Worm (Caenorhabditis elegans) whole organism, late embryonic: ENCODE results near the gene ZK970.8.

Source experiments
- C38D4.7 ChIP-seq: fragments of 200-800 bp; sonication (Bioruptor generic); optimal IDR thresholded peaks from 2 replicates; lab custom pipeline; 2018; ENCODE audit warnings: mild to moderate bottlenecking, missing genetic modification characterization, moderate library complexity, missing compliant biosample characterization
- F13H6.1 ChIP-seq: sonication (generic microtip); optimal IDR thresholded peaks from 2 replicates; lab custom pipeline; 2016; ENCODE audit warnings: missing genetic modification characterization, missing compliant biosample characterization
- ama-1 ChIP-seq: fragments of 150-350 bp; optimal IDR thresholded peaks from 2 replicates; lab custom pipeline; 2014
- ceh-14 ChIP-seq: sonication (generic microtip); optimal IDR thresholded peaks from 2 replicates; lab custom pipeline; 2016; ENCODE audit warnings: missing genotype, missing genetic modification characterization, missing compliant biosample characterization
- ceh-2 ChIP-seq: sonication (generic microtip); optimal IDR thresholded peaks from 2 replicates; lab custom pipeline; 2016; ENCODE audit warnings: missing genotype, missing genetic modification characterization, missing compliant biosample characterization
- ceh-22 ChIP-seq: sonication (generic microtip); optimal IDR thresholded peaks from 2 replicates; lab custom pipeline; 2017; ENCODE audit warnings: missing biosample characterization, missing genetic modification characterization
- ceh-24 ChIP-seq: sonication (generic microtip); optimal IDR thresholded peaks from 2 replicates; lab custom pipeline; 2016; ENCODE audit warnings: mild to moderate bottlenecking, missing genetic modification characterization, missing compliant biosample characterization
- ceh-31 ChIP-seq: sonication (generic microtip); optimal IDR thresholded peaks from 2 replicates; lab custom pipeline; 2016; ENCODE audit warnings: missing genetic modification characterization, missing compliant biosample characterization
- ceh-45 ChIP-seq: fragments of 200-800 bp; sonication (Bioruptor generic); IDR thresholded peaks from 2 replicates; pipeline ENCODE4 v1.3.6; 2022; ENCODE audit warnings: missing genetic modification reagents, missing genetic modification characterization, missing compliant biosample characterization
- ceh-48 ChIP-seq: sonication (generic microtip); optimal IDR thresholded peaks from 2 replicates; lab custom pipeline; 2016; ENCODE audit warnings: missing genetic modification characterization, inconsistent platforms, missing compliant biosample characterization
- ceh-6 ChIP-seq: fragments of 200-800 bp; sonication (Bioruptor generic); optimal IDR thresholded peaks from 2 replicates; lab custom pipeline; 2018; ENCODE audit warnings: mild to moderate bottlenecking, missing genetic modification characterization, missing compliant biosample characterization
- che-1 ChIP-seq: sonication (generic microtip); optimal IDR thresholded peaks from 2 replicates; lab custom pipeline; 2016; ENCODE audit warnings: mild to moderate bottlenecking, missing genetic modification characterization, missing compliant biosample characterization
- dve-1 ChIP-seq: sonication (generic microtip); optimal IDR thresholded peaks from 2 replicates; lab custom pipeline; 2017; ENCODE audit warnings: antibody characterized with exemption, mild to moderate bottlenecking, missing genetic modification characterization, missing compliant biosample characterization
- elt-2 ChIP-seq: sonication (generic microtip); optimal IDR thresholded peaks from 2 replicates; lab custom pipeline; 2016; ENCODE audit warnings: missing genetic modification reagents, missing genetic modification characterization, missing compliant biosample characterization
- elt-4 ChIP-seq: sonication (generic microtip); optimal IDR thresholded peaks from 2 replicates; lab custom pipeline; 2016; ENCODE audit warnings: missing genetic modification characterization, missing compliant biosample characterization
- ets-4 ChIP-seq: sonication (generic microtip); optimal IDR thresholded peaks from 2 replicates; lab custom pipeline; 2016; ENCODE audit warnings: missing genetic modification characterization, missing compliant biosample characterization
- fax-1 ChIP-seq: sonication (generic microtip); optimal IDR thresholded peaks from 2 replicates; lab custom pipeline; 2016; ENCODE audit warnings: missing genotype, missing genetic modification characterization, missing compliant biosample characterization
- fkh-10 ChIP-seq: fragments of 150-350 bp; optimal IDR thresholded peaks from 2 replicates; lab custom pipeline; 2014; ENCODE audit warnings: missing biosample characterization, missing genetic modification reagents, missing genetic modification characterization
- fkh-6 ChIP-seq: sonication (generic microtip); optimal IDR thresholded peaks from 2 replicates; lab custom pipeline; 2016; ENCODE audit warnings: missing genetic modification characterization, missing compliant biosample characterization
- gmeb-2 ChIP-seq: sonication (generic microtip); optimal IDR thresholded peaks from 2 replicates; lab custom pipeline; 2016; ENCODE audit warnings: missing genetic modification characterization, inconsistent platforms, missing compliant biosample characterization
- hlh-13 ChIP-seq: fragments of 200-800 bp; sonication (Bioruptor generic); optimal IDR thresholded peaks from 2 replicates; lab custom pipeline; 2018; ENCODE audit warnings: mild to moderate bottlenecking, missing genetic modification characterization, missing compliant biosample characterization
- hlh-15 ChIP-seq: sonication (generic microtip); optimal IDR thresholded peaks from 2 replicates; lab custom pipeline; 2016; ENCODE audit warnings: missing genetic modification characterization, missing compliant biosample characterization
- hlh-8 ChIP-seq: sonication (generic microtip); optimal IDR thresholded peaks from 2 replicates; lab custom pipeline; 2016; ENCODE audit warnings: missing genotype, missing genetic modification characterization, missing compliant biosample characterization
- lim-6 ChIP-seq: sonication (generic microtip); optimal IDR thresholded peaks from 2 replicates; lab custom pipeline; 2016; ENCODE audit warnings: missing genetic modification characterization, missing compliant biosample characterization
- lin-11 ChIP-seq: fragments of 200-800 bp; sonication (Bioruptor generic); optimal IDR thresholded peaks from 2 replicates; lab custom pipeline; 2018; ENCODE audit warnings: mild to moderate bottlenecking, missing genetic modification characterization, missing compliant biosample characterization
- mec-3 ChIP-seq: sonication (generic microtip); optimal IDR thresholded peaks from 2 replicates; lab custom pipeline; 2016; ENCODE audit warnings: borderline replicate concordance, missing genetic modification characterization, missing compliant biosample characterization
- nfya-1 ChIP-seq: sonication (generic microtip); optimal IDR thresholded peaks from 2 replicates; lab custom pipeline; 2017; ENCODE audit warnings: missing genetic modification characterization, mild to moderate bottlenecking, missing compliant biosample characterization, antibody characterized with exemption, moderate library complexity
- nhr-11 ChIP-seq: fragments of 150-350 bp; optimal IDR thresholded peaks from 2 replicates; lab custom pipeline; 2014; ENCODE audit warnings: missing biosample characterization, missing genetic modification characterization
- nhr-232 ChIP-seq: sonication (generic microtip); optimal IDR thresholded peaks from 2 replicates; lab custom pipeline; 2016; ENCODE audit warnings: missing genetic modification characterization, missing compliant biosample characterization
- npax-4 ChIP-seq: sonication (generic microtip); optimal IDR thresholded peaks from 2 replicates; lab custom pipeline; 2016; ENCODE audit warnings: missing genetic modification characterization, missing compliant biosample characterization
- odd-2 ChIP-seq: sonication (generic microtip); optimal IDR thresholded peaks from 2 replicates; lab custom pipeline; 2017; ENCODE audit warnings: antibody characterized with exemption, mild to moderate bottlenecking, missing genetic modification characterization, missing compliant biosample characterization
- pag-3 ChIP-seq: sonication (generic microtip); optimal IDR thresholded peaks from 2 replicates; lab custom pipeline; 2016; ENCODE audit warnings: missing compliant biosample characterization, missing genetic modification characterization, borderline replicate concordance
- pax-1 ChIP-seq: fragments of 150-350 bp; optimal IDR thresholded peaks from 2 replicates; lab custom pipeline; 2014; ENCODE audit warnings: missing biosample characterization, missing genetic modification characterization
- pha-4 ChIP-seq: fragments of 150-350 bp; optimal IDR thresholded peaks from 2 replicates; lab custom pipeline; 2018; ENCODE audit warnings: missing biosample characterization, missing genetic modification reagents, missing genetic modification characterization
- pros-1 ChIP-seq: fragments of 150-350 bp; optimal IDR thresholded peaks from 2 replicates; lab custom pipeline; 2014; ENCODE audit warnings: missing biosample characterization, missing genetic modification reagents, missing genetic modification characterization
- ref-2 ChIP-seq: sonication (generic microtip); optimal IDR thresholded peaks from 2 replicates; lab custom pipeline; 2016; ENCODE audit warnings: missing genetic modification characterization, missing compliant biosample characterization
- rnt-1 ChIP-seq: sonication (generic microtip); optimal IDR thresholded peaks from 2 replicates; lab custom pipeline; 2016; ENCODE audit warnings: missing genetic modification characterization, missing compliant biosample characterization
- sdc-2 ChIP-seq: sonication (generic microtip); optimal IDR thresholded peaks from 2 replicates; lab custom pipeline; 2016; ENCODE audit warnings: missing genotype, missing genetic modification characterization, missing compliant biosample characterization
- sox-2 ChIP-seq: fragments of 200-800 bp; sonication (Bioruptor generic); IDR thresholded peaks from 2 replicates; pipeline ENCODE4 v1.3.6; 2022; ENCODE audit warnings: missing genetic modification reagents, missing genetic modification characterization, missing compliant biosample characterization
- syd-9 ChIP-seq: sonication (generic microtip); optimal IDR thresholded peaks from 2 replicates; lab custom pipeline; 2016; ENCODE audit warnings: mild to moderate bottlenecking, missing genetic modification characterization, moderate library complexity, missing compliant biosample characterization
- tbx-2 ChIP-seq: sonication (generic microtip); optimal IDR thresholded peaks from 2 replicates; lab custom pipeline; 2016; ENCODE audit warnings: missing genetic modification characterization, missing compliant biosample characterization
- tbx-7 ChIP-seq: sonication (generic microtip); optimal IDR thresholded peaks from 2 replicates; lab custom pipeline; 2016; ENCODE audit warnings: missing genotype, missing genetic modification characterization, missing compliant biosample characterization
- ttx-3 ChIP-seq: sonication (generic microtip); optimal IDR thresholded peaks from 2 replicates; lab custom pipeline; 2016; ENCODE audit warnings: missing genetic modification reagents, missing genetic modification characterization, missing compliant biosample characterization
- unc-42 ChIP-seq: sonication (generic microtip); optimal IDR thresholded peaks from 2 replicates; lab custom pipeline; 2016; ENCODE audit warnings: missing genotype, missing genetic modification characterization, missing compliant biosample characterization
- unc-86 ChIP-seq: sonication (generic microtip); optimal IDR thresholded peaks from 2 replicates; lab custom pipeline; 2016; ENCODE audit warnings: missing genetic modification characterization, missing compliant biosample characterization
- ztf-16 ChIP-seq: sonication (generic microtip); optimal IDR thresholded peaks from 2 replicates; lab custom pipeline; 2017; ENCODE audit warnings: missing genetic modification characterization, missing compliant biosample characterization

ZK970.8 gene

DNA sequence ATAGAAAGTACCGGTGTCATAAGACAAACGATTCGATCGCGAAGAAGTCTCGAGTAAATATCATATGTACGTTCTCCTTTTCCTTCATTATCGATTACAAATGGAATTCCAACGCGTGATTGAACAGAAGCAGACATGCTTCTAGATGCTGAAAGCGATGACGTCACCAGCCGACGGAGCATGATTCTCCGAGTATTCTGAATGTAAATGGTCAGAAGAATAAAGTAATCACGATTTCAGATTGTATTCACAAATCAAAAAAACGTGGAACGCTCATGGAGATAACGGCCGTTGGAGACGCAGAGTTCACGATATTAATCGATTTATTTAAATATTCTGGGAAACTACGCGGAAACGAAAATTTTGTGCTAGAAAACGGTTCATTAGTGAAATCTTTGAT lies 6.8 kb upstream of the ZK970.8 start, which contains the start of gene clpp-1:
clpp-1 (minus strand) TSS at position 197 of the 400 bp plus-strand sequence.
- no peak for TF ChIP-seq che-1 (tag; lab: Kevin White, UChicago)
- no peak for TF ChIP-seq C38D4.7 (GFP tag; lab: Kevin White, UChicago)
- TF ChIP-seq sox-2 = no peak
- no peak for TF ChIP-seq odd-2 (tag; lab: Kevin White, UChicago)
- TF ChIP-seq tbx-2 = no peak
- TF ChIP-seq ama-1 (lab: Kevin White, UChicago) = no peak
- no peak for TF ChIP-seq ceh-6
- no peak for TF ChIP-seq syd-9 (tag; lab: Kevin White, UChicago)
- TF ChIP-seq elt-2 (tag; lab: Kevin White, UChicago) = no peak
- no peak for TF ChIP-seq fkh-6 (tag; lab: Kevin White, UChicago)
- TF ChIP-seq unc-86 (tag; lab: Kevin White, UChicago) = no peak

DNA sequence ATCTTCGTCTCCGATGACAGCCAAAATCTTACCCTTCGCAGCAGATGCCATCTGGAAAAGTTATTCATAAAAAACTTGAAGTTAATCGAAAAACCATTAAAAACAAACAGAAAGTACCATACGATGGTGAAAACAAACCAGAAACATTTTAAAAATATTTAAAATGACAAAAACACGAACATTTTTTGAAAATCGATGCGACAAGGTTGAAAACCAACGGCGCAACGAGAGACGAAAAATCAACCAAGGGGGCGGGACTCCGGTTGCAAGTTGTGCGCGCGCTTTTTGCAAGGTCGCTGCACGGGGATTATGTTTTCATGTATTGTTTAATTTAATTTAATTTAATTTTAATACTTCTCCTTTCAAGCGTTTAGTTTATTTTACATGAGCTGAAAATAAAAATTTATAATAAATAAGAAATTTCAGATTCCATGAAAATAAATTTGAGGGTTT lies 5.7 kb upstream of the ZK970.8 start, which contains the start of gene vha-9:
vha-9 (minus strand) TSS at position 51 of the 453 bp plus-strand sequence.
- TF ChIP-seq pros-1 (tag; lab: Kevin White, UChicago) (no peak), ztf-16 (tag; lab: Kevin White, UChicago) (peak; percentile 7), ttx-3 (tag; lab: Kevin White, UChicago) (no peak), rnt-1 (tag; lab: Kevin White, UChicago) (no peak), ceh-48 (peak; percentile 31), unc-86 (tag; lab: Kevin White, UChicago) (peak; percentile 2), ceh-31 (tag; lab: Kevin White, UChicago) (peak; percentile 51), ceh-45 (GFP tag; lab: Robert Waterston, UW) (no peak), dve-1 (tag; lab: Kevin White, UChicago) (no peak), hlh-15 (no peak), ceh-14 (tag; lab: Kevin White, UChicago) (peak; percentile 51), hlh-13 (GFP tag; lab: Kevin White, UChicago) (no peak), sdc-2 (tag; lab: Kevin White, UChicago) (no peak), mec-3 (tag; lab: Kevin White, UChicago) (no peak), unc-42 (tag; lab: Kevin White, UChicago) (peak; percentile 78), tbx-7 (tag; lab: Kevin White, UChicago) (no peak), nhr-232 (tag; lab: Kevin White, UChicago) (no peak), lin-11 (tag; lab: Kevin White, UChicago) (peak; percentile 22), ama-1 (lab: Kevin White, UChicago) (no peak), nfya-1 (tag; lab: Kevin White, UChicago) (peak; percentile 51), fkh-6 (tag; lab: Kevin White, UChicago) (no peak), pag-3 (tag; lab: Kevin White, UChicago) (no peak), F13H6.1 (tag; lab: Kevin White, UChicago) (no peak), syd-9 (tag; lab: Kevin White, UChicago) (no peak), C38D4.7 (GFP tag; lab: Kevin White, UChicago) (no peak), nhr-11 (tag; lab: Kevin White, UChicago) (no peak), fax-1 (tag; lab: Kevin White, UChicago) (peak; percentile 5), gmeb-2 (tag; lab: Kevin White, UChicago) (peak; percentile 25), npax-4 (tag; lab: Kevin White, UChicago) (no peak), ref-2 (tag; lab: Kevin White, UChicago) (no peak), ceh-24 (tag; lab: Kevin White, UChicago) (no peak), hlh-8 (tag; lab: Kevin White, UChicago) (no peak), ets-4 (tag; lab: Kevin White, UChicago) (no peak), ceh-2 (tag; lab: Kevin White, UChicago) (peak; percentile 17), lim-6 (no peak), elt-4 (tag; lab: Kevin White, UChicago) (no peak), pha-4 (no peak), pax-1 (tag; lab: Kevin White, UChicago) (peak; percentile 12), fkh-10 (GFP tag; lab: Kevin White, UChicago) (no peak), ceh-22 (tag; lab: Kevin White, UChicago) (no peak)
